Worm (Caenorhabditis elegans) whole organism, dauer: ENCODE results near the gene tag-124.

ENCODE experiments used
- unc-62 ChIP-seq: sonication (generic microtip); optimal IDR thresholded peaks from 2 replicates; lab custom pipeline; 2017; ENCODE audit warnings: missing biosample characterization, missing genetic modification reagents, missing genetic modification characterization

tag-124 gene

ce11 chrII:9576707-9577106 lies 14.4 kb upstream of the tag-124 start:
- TF ChIP-seq unc-62 (GFP tag; lab: Kevin White, UChicago), result no peak

ce11 chrII:9577630-9578029 lies 13.5 kb upstream of the tag-124 start:
- TF ChIP-seq unc-62 (GFP tag; lab: Kevin White, UChicago), result no peak

DNA sequence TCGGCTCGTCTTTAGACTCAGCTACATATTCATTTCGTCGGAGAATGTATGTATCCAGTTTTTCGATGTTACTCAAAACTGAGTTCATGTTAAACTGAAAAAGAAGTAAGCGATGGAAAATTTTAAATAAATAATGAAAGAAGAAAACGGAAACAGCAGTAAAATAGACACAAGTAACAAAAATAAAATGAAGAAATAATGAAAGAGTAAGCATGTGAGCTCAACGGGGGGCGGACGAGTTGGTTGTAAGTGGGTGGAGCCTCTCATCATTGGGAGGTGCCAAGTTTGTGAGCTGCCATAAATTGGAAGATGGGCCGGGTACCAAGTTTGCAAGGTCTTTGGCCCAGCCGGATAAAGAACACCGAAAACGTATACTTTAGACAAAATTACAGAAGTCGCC lies 7.6 kb upstream of the tag-124 start, which contains the start of gene wee-1.1:
Gene wee-1.1 (minus strand): TSS at position 101 of the 400 bp plus-strand sequence.
- TF ChIP-seq unc-62 (GFP tag; lab: Kevin White, UChicago), result no peak

DNA sequence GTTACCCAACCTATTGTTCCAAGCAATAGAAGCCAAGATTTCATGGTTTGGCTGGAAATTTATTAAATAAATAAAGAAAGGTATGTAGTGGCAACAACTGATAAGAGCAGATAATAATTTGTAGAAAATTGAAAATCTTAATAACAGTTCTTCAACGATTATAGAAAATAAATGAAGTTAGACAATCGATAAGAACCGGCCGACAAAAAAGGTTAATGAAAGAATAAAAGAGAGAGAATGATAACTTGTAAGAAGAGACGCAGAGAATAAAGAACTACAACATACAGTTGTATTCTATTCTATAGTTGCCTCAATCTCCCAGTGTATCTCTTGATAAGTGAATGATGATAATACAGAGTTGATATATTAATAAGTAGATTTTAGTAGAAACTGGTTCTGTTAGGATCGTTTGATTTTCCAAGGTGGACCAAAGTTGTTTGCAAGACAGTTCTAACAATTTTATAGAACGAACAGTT lies 4.3 kb upstream of the tag-124 start, which contains the start of gene ugt-58:
Gene ugt-58 (minus strand): TSS at position 51 of the 476 bp plus-strand sequence.
- no peak for TF ChIP-seq unc-62 (GFP tag; lab: Kevin White, UChicago)

DNA sequence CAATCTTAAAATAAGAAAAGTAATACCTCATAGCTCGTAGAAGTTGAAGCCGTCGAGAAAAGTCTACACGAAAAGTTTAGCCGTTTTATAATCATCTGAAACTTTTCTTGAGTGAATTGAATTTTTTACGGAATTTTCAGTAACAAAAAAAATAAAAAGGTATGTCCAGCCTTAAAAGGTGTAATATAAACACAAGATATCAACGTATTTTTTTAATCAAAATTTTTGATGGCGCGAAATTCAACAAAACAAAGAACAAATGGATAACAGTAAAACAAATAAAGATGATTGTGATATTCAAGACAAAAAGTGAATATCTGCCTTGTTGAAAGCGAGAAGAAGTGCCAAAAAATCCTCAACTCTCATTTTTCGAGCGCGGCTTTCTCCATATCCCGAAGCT lies 1.4 kb upstream of the tag-124 start, which contains the start of gene eral-1:
Gene eral-1 (minus strand): TSS at position 101 of the 400 bp plus-strand sequence.
- no peak for TF ChIP-seq unc-62 (GFP tag; lab: Kevin White, UChicago)

ce11 chrII:9592737-9593136 lies 1.6 kb downstream of the tag-124 start, which contains the start of gene parp-2:
parp-2 (plus strand) TSS chrII:9593037.
- TF ChIP-seq unc-62 (GFP tag; lab: Kevin White, UChicago), result no peak

DNA sequence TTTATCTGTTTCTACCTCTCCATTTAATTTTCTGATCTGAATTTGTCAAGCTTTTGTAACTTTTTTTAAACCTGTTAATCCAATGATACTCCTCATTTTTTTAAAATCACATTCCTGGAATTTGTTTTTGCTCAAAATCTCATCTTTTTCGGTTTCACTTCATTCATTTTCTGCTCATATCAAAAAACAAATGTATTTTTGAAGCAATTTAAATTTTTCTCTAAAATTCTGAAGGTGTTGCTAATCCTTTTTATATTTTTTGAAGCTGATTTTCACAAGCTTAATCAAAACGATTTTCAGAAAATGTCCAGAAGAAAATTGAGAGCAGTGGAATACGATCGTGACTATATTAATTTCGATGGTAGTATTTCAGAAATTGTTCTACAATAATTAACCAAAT lies 3.8 kb downstream of the tag-124 start, which contains the start of gene E02H1.5:
Gene E02H1.5 (plus strand): TSS at position 301 of the 400 bp plus-strand sequence.
- no peak for TF ChIP-seq unc-62 (GFP tag; lab: Kevin White, UChicago)

DNA sequence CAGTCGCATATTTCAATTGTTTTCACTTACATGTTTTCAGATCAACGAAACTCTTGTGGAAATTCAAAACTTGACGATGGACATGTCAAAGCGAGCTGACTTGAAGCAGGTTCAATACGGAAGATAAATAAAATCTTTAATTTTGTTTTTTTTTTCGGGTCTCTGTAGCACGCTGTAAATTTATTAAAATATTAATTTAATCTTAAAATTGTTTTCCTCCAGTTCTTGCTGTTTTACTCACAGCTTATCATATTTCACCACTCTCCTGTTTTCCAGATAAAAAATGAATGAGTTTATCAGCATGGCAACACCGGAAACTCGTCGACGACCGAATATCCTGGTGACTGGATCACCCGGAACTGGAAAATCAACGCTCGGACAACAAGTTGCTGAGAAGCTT lies 5.3 kb downstream of the tag-124 start, which contains the start of gene E02H1.6:
Gene E02H1.6 (plus strand): TSS at position 301 of the 400 bp plus-strand sequence.
- no peak for TF ChIP-seq unc-62 (GFP tag; lab: Kevin White, UChicago)

ce11 chrII:9597516-9598047 lies 6.5 kb downstream of the tag-124 start, which contains the start of gene mrpl-53:
mrpl-53 (plus strand) TSS chrII:9597622.
- no peak for TF ChIP-seq unc-62 (GFP tag; lab: Kevin White, UChicago)

ce11 chrII:9600022-9600722 lies 9.1 kb downstream of the tag-124 start:
- no peak for TF ChIP-seq unc-62 (GFP tag; lab: Kevin White, UChicago)

- no peak for TF ChIP-seq unc-62 (GFP tag; lab: Kevin White, UChicago)
Observed at ce11 chrII:9601069-9601468, 10.0 kb downstream of the tag-124 start.

DNA sequence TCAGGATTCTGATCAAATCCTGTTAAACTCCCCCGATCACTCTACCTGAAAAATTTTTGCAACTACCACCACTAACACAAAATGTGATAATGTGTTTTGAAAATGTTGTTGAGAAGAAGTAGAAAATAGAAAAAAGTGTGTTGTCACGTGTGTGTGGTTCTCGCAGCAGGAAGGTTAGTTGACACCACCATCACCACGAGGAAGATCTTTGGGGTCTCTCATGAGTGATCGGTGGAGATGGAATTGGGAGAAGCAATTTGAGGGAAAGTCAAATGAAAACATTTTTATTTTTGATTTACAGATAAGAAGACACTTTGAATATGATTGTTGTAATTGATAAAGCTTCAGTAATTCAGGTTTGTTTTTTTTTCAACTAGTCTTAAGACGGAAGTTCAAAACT lies 10.6 kb downstream of the tag-124 start:
- no peak for TF ChIP-seq unc-62 (GFP tag; lab: Kevin White, UChicago)

ce11 chrII:9602566-9602965 lies 11.5 kb downstream of the tag-124 start:
- TF ChIP-seq unc-62 (GFP tag; lab: Kevin White, UChicago), result no peak

- no peak for TF ChIP-seq unc-62 (GFP tag; lab: Kevin White, UChicago)
Observed at ce11 chrII:9603419-9603818, 12.3 kb downstream of the tag-124 start.

- no peak for TF ChIP-seq unc-62 (GFP tag; lab: Kevin White, UChicago)
Observed at ce11 chrII:9604063-9604462, 13.0 kb downstream of the tag-124 start.

DNA sequence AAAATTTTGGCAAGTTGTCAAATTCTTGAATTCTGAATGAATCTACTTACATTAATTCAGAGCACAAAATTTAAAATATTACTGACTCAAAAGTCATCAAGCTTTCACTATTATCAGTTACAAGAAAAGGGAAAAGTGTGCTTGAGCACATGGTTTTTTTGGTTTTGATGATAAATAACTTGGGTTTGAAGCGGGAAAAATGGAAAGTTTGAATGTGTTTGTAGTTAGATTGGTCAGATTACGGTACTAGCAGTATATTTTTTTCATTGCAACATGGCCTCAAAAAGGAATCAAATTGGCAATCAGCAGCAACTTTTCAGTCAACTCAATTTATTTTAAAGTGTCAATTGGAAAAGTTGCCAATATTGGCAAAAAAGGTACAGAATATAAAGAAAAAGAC lies 13.6 kb downstream of the tag-124 start:
- TF ChIP-seq unc-62 (GFP tag; lab: Kevin White, UChicago), result no peak
